Worm (Caenorhabditis elegans) whole organism, L2 larva: ENCODE results near the gene tat-1.
"Not testable (repeated sequence)": the region's sequence is repeated elsewhere in the genome, so short reads cannot be mapped to it uniquely, and the experiment has no call there.

Experiments
- ceh-82 ChIP-seq: fragments of 150-350 bp; optimal IDR thresholded peaks from 2 replicates; lab custom pipeline; 2014; ENCODE audit warnings: missing biosample characterization, missing genetic modification characterization
- lin-39 ChIP-seq: fragments of 150-350 bp; optimal IDR thresholded peaks from 2 replicates; lab custom pipeline; 2014; ENCODE audit warnings: missing biosample characterization, missing genetic modification reagents, missing genetic modification characterization
- mdl-1 ChIP-seq, 2 experiments: fragments of 150-350 bp in 1 of 2; sonication (generic microtip) in 1 of 2; optimal IDR thresholded peaks; 2 replicates each; lab custom pipeline; 2017; ENCODE audit warnings: missing biosample characterization in 2 of 2, missing genetic modification characterization in 2 of 2

DNA sequence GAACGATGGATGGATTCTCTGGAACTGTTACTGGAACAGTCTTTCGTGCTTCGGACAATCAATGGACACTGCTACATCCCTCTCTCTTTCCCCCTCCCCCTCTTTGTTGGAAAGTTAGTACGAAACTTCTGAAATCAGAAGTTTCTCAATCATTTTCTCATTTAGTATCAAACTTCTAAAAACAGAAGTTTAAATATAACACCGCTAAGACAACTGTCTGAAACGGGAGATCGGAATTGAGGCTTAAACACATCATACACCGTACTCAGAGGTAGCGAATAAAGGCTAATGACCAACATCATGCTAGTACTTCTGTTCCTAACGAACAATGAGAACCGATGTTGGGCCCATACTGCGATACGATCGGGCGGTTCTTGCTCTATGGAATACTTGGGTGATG is 34.9 kb downstream of the tat-1 start, which contains the start of gene Y49E10.30:
- not testable (repeated sequence) for TF ChIP-seq lin-39 (tag; lab: Kevin White, UChicago); ceh-82; mdl-1 (tag; optimal IDR thresholded peaks at IDR 0.05; lab: Kevin White, UChicago)
